Fruit fly (Drosophila melanogaster) whole organism, embryonic: ENCODE measurements around the gene Gbeta76C.

Experiments
- Atf6 ChIP-seq: fragments of 200-800 bp; sonication (Bioruptor generic); IDR thresholded peaks from 2 replicates; pipeline ENCODE4 v1.3.6; 2022; ENCODE audit warnings: missing biosample characterization, missing genetic modification characterization
- B-H1 ChIP-seq: fragments of 200-800 bp; sonication (Bioruptor generic); IDR thresholded peaks from 3 replicates; pipeline ENCODE4 v1.3.6; 2022; ENCODE audit warnings: missing biosample characterization, missing genetic modification characterization
- Bgb ChIP-seq: fragments of 200-800 bp; sonication (Bioruptor generic); IDR thresholded peaks from 2 replicates; pipeline ENCODE4 v1.3.6; 2022; ENCODE audit warnings: missing biosample characterization, missing genetic modification characterization; ENCODE audit not compliant: partially characterized antibody
- CG10543 ChIP-seq: fragments of 200-800 bp; sonication (Bioruptor generic); optimal IDR thresholded peaks from 3 replicates; lab custom pipeline; 2017; ENCODE audit warnings: missing biosample characterization, mild to moderate bottlenecking, missing genetic modification characterization, moderate library complexity
- CG11093 ChIP-seq: fragments of 200-800 bp; sonication (Bioruptor generic); IDR thresholded peaks from 3 replicates; pipeline ENCODE4 v1.3.6; 2022; ENCODE audit warnings: missing biosample characterization, missing genetic modification characterization
- CG12769 ChIP-seq: fragments of 200-800 bp; sonication (Bioruptor generic); optimal IDR thresholded peaks from 2 replicates; lab custom pipeline; 2019; ENCODE audit warnings: missing biosample characterization, mild to moderate bottlenecking, missing genetic modification characterization, moderate library complexity
- CG14965 ChIP-seq: fragments of 200-800 bp; sonication (Bioruptor generic); optimal IDR thresholded peaks from 2 replicates; lab custom pipeline; 2016; ENCODE audit warnings: missing biosample characterization, missing genetic modification characterization, borderline replicate concordance
- CG15073 ChIP-seq: fragments of 200-800 bp; sonication (Bioruptor generic); optimal IDR thresholded peaks from 2 replicates; lab custom pipeline; 2016; ENCODE audit warnings: missing biosample characterization, missing genetic modification characterization
- CG17385 ChIP-seq: fragments of 200-800 bp; sonication (Bioruptor generic); optimal IDR thresholded peaks from 3 replicates; lab custom pipeline; 2018; ENCODE audit warnings: missing biosample characterization, mild to moderate bottlenecking, missing genetic modification characterization
- CG2875 ChIP-seq: fragments of 200-800 bp; sonication (Bioruptor generic); optimal IDR thresholded peaks from 2 replicates; lab custom pipeline; 2017; ENCODE audit warnings: missing biosample characterization, mild to moderate bottlenecking, missing genetic modification characterization, missing genetic modification reagents
- CG2889 ChIP-seq: fragments of 200-800 bp; sonication (Bioruptor generic); IDR thresholded peaks from 3 replicates; pipeline ENCODE4 v1.3.6; 2022; ENCODE audit warnings: missing biosample characterization, missing genetic modification characterization
- CG30403 ChIP-seq: fragments of 200-800 bp; sonication (Bioruptor generic); optimal IDR thresholded peaks from 3 replicates; lab custom pipeline; 2016; ENCODE audit warnings: missing biosample characterization, missing genetic modification characterization
- CG30431 ChIP-seq: fragments of 200-800 bp; sonication (Bioruptor generic); optimal IDR thresholded peaks from 2 replicates; lab custom pipeline; 2017; ENCODE audit warnings: missing biosample characterization, missing genetic modification characterization
- CG32532 ChIP-seq: fragments of 200-800 bp; sonication (Bioruptor generic); IDR thresholded peaks from 2 replicates; pipeline ENCODE4 v1.3.6; 2022; ENCODE audit warnings: missing biosample characterization, missing genetic modification characterization
- CG34376 ChIP-seq: fragments of 200-800 bp; sonication (Bioruptor generic); optimal IDR thresholded peaks from 2 replicates; lab custom pipeline; 2018; ENCODE audit warnings: missing biosample characterization, mild to moderate bottlenecking, missing genetic modification characterization
- CG5180 ChIP-seq: fragments of 200-800 bp; sonication (Bioruptor generic); optimal IDR thresholded peaks from 3 replicates; lab custom pipeline; 2017; ENCODE audit warnings: missing biosample characterization, missing genetic modification characterization, mild to moderate bottlenecking, moderate library complexity, missing genetic modification reagents
- CG7556 ChIP-seq: fragments of 200-800 bp; sonication (Bioruptor generic); optimal IDR thresholded peaks from 2 replicates; lab custom pipeline; 2017; ENCODE audit warnings: missing biosample characterization, mild to moderate bottlenecking, missing genetic modification characterization
- CG8290 ChIP-seq, 3 experiments: fragments of 200-800 bp; sonication (Bioruptor generic); optimal IDR thresholded peaks; 2 replicates each; lab custom pipeline; 2016 to 2019; ENCODE audit warnings: missing biosample characterization in 3 of 3, missing genetic modification characterization in 3 of 3, mild to moderate bottlenecking in 2 of 3, moderate library complexity in 1 of 3
- CG8765 ChIP-seq: fragments of 200-800 bp; sonication (Bioruptor generic); IDR thresholded peaks from 2 replicates; pipeline ENCODE4 v1.3.6; 2022; ENCODE audit warnings: missing biosample characterization, missing genetic modification characterization
- Camta ChIP-seq: fragments of 200-800 bp; sonication (Bioruptor generic); optimal IDR thresholded peaks from 2 replicates; lab custom pipeline; 2016; ENCODE audit warnings: missing biosample characterization, missing genetic modification characterization
- Dbx ChIP-seq: fragments of 200-800 bp; sonication (Bioruptor generic); IDR thresholded peaks from 3 replicates; pipeline ENCODE4 v1.3.6; 2022; ENCODE audit warnings: missing biosample characterization, missing genetic modification characterization
- Drgx ChIP-seq: fragments of 200-800 bp; sonication (Bioruptor generic); IDR thresholded peaks from 2 replicates; pipeline ENCODE4 v1.3.6; 2022; ENCODE audit warnings: missing biosample characterization, missing genetic modification characterization
- ERR ChIP-seq: fragments of 200-800 bp; sonication (Bioruptor generic); optimal IDR thresholded peaks from 2 replicates; lab custom pipeline; 2016; ENCODE audit warnings: missing biosample characterization, missing genetic modification characterization
- HHEX ChIP-seq: fragments of 200-800 bp; sonication (Bioruptor generic); optimal IDR thresholded peaks from 3 replicates; lab custom pipeline; 2017; ENCODE audit warnings: missing biosample characterization, mild to moderate bottlenecking, missing genetic modification characterization, missing genetic modification reagents
- Hr78 ChIP-seq, 2 experiments: fragments of 200-800 bp in 1 of 2; fragments of >200 bp in 1 of 2; sonication (Bioruptor generic) in 1 of 2; optimal IDR thresholded peaks; 2 replicates each; lab custom pipeline; 2017 to 2019; ENCODE audit warnings: missing biosample characterization in 2 of 2, missing genetic modification characterization in 2 of 2, mild to moderate bottlenecking in 1 of 2, moderate library complexity in 1 of 2
- Jarid2 ChIP-seq: fragments of 200-800 bp; sonication (Bioruptor generic); optimal IDR thresholded peaks from 3 replicates; lab custom pipeline; 2017; ENCODE audit warnings: mild to moderate bottlenecking, missing biosample characterization, missing genetic modification reagents, missing genetic modification characterization
- Med ChIP-seq: fragments of 200-800 bp; sonication (Bioruptor generic); peaks from one replicate; lab custom pipeline; 2016; ENCODE audit warnings: missing biosample characterization, missing genetic modification characterization, mild to moderate bottlenecking, inconsistent platforms, moderate library complexity
- NC2β ChIP-seq: fragments of 200-800 bp; sonication (Bioruptor generic); optimal IDR thresholded peaks from 2 replicates; lab custom pipeline; 2016; ENCODE audit warnings: missing biosample characterization, missing genetic modification characterization
- NFAT ChIP-seq: fragments of 200-800 bp; sonication (Bioruptor generic); IDR thresholded peaks from 2 replicates; pipeline ENCODE4 v1.3.6; 2022; ENCODE audit warnings: missing biosample characterization, missing genetic modification characterization
- Sry-δ ChIP-seq: fragments of 200-800 bp; sonication (Bioruptor generic); optimal IDR thresholded peaks from 2 replicates; lab custom pipeline; 2016; ENCODE audit warnings: missing biosample characterization, missing genetic modification characterization
- Trl ChIP-seq, 3 experiments: fragments of >200 bp in 2 of 3; fragments of 200-800 bp in 1 of 3; sonication (Bioruptor generic) in 1 of 3; optimal IDR thresholded peaks; 2 replicates in 1 of 3; 3 replicates in 2 of 3; lab custom pipeline; 2016 to 2017; ENCODE audit warnings: missing biosample characterization in 1 of 3, missing genetic modification characterization in 1 of 3
- chinmo ChIP-seq: fragments of 200-800 bp; sonication (Bioruptor generic); IDR thresholded peaks from 4 replicates; pipeline ENCODE4 v1.3.6; 2022; ENCODE audit warnings: missing biosample characterization, missing genetic modification characterization; ENCODE audit not compliant: partially characterized antibody
- dmrt11E ChIP-seq: fragments of 200-800 bp; sonication (Bioruptor generic); optimal IDR thresholded peaks from 3 replicates; lab custom pipeline; 2018; ENCODE audit warnings: missing biosample characterization, mild to moderate bottlenecking, missing genetic modification characterization, moderate library complexity
- en ChIP-seq: fragments of 200-800 bp; sonication (Bioruptor generic); optimal IDR thresholded peaks from 2 replicates; lab custom pipeline; 2016; ENCODE audit warnings: missing biosample characterization, missing genetic modification characterization
- exex ChIP-seq: fragments of 200-800 bp; sonication (Bioruptor generic); optimal IDR thresholded peaks from 4 replicates; lab custom pipeline; 2018; ENCODE audit warnings: missing biosample characterization, mild to moderate bottlenecking, missing genetic modification characterization, moderate library complexity
- ftz-f1 ChIP-seq: fragments of 200-800 bp; sonication (Bioruptor generic); optimal IDR thresholded peaks from 2 replicates; lab custom pipeline; 2016; ENCODE audit warnings: missing biosample characterization, missing genetic modification characterization
- ham ChIP-seq: fragments of 200-800 bp; sonication (Bioruptor generic); IDR thresholded peaks from 2 replicates; pipeline ENCODE4 v1.3.6; 2022; ENCODE audit warnings: missing biosample characterization, missing genetic modification characterization
- hbn ChIP-seq: fragments of 200-800 bp; sonication (Bioruptor generic); IDR thresholded peaks from 2 replicates; pipeline ENCODE4 v1.3.6; 2022; ENCODE audit warnings: missing biosample characterization, missing genetic modification characterization; ENCODE audit not compliant: partially characterized antibody
- her ChIP-seq: fragments of 200-800 bp; sonication (Bioruptor generic); optimal IDR thresholded peaks from 2 replicates; lab custom pipeline; 2016; ENCODE audit warnings: missing biosample characterization, missing genetic modification characterization
- lmd ChIP-seq: fragments of 200-800 bp; sonication (Bioruptor generic); IDR thresholded peaks from 2 replicates; pipeline ENCODE4 v1.3.6; 2022; ENCODE audit warnings: missing biosample characterization, missing genetic modification characterization
- otp ChIP-seq: fragments of 200-800 bp; sonication (Bioruptor generic); IDR thresholded peaks from 3 replicates; pipeline ENCODE4, ENCODE4 v1.3.6; 2022; ENCODE audit warnings: missing biosample characterization, missing genetic modification characterization
- ro ChIP-seq: fragments of 200-800 bp; sonication (Bioruptor generic); IDR thresholded peaks from 2 replicates; pipeline ENCODE4 v1.3.6; 2022; ENCODE audit warnings: missing biosample characterization, missing genetic modification characterization
- scrt ChIP-seq: fragments of 200-800 bp; sonication (Bioruptor generic); optimal IDR thresholded peaks from 2 replicates; lab custom pipeline; 2018; ENCODE audit warnings: missing biosample characterization, mild to moderate bottlenecking, missing genetic modification characterization, moderate library complexity
- sens ChIP-seq: fragments of 200-800 bp; sonication (Bioruptor generic); peaks from one replicate; lab custom pipeline; 2016; ENCODE audit warnings: missing biosample characterization, missing genetic modification characterization
- slbo ChIP-seq: fragments of 200-800 bp; sonication (Bioruptor generic); IDR thresholded peaks from 2 replicates; pipeline ENCODE4 v1.3.6; 2022; ENCODE audit warnings: missing biosample characterization, missing genetic modification characterization
- stwl ChIP-seq: fragments of 200-800 bp; sonication (Bioruptor generic); optimal IDR thresholded peaks from 3 replicates; lab custom pipeline; 2018; ENCODE audit warnings: missing biosample characterization, mild to moderate bottlenecking, missing genetic modification characterization, moderate library complexity
- sug ChIP-seq: fragments of 200-800 bp; optimal IDR thresholded peaks from 2 replicates; lab custom pipeline; 2019; ENCODE audit warnings: missing biosample characterization, mild to moderate bottlenecking, missing genetic modification characterization, moderate library complexity
- trh ChIP-seq: fragments of 200-800 bp; sonication (Bioruptor generic); optimal IDR thresholded peaks from 2 replicates; lab custom pipeline; 2016; ENCODE audit warnings: missing biosample characterization, missing genetic modification characterization
- tup ChIP-seq: fragments of 200-800 bp; sonication (Bioruptor generic); optimal IDR thresholded peaks from 2 replicates; lab custom pipeline; 2016; ENCODE audit warnings: missing biosample characterization, mild to moderate bottlenecking, missing genetic modification characterization, moderate library complexity

Gbeta76C gene

dm6 chr3L:19649374-19649948 is 38.0 kb upstream of the Gbeta76C start, which contains the start of gene Oat:
Gene Oat, minus strand, starts transcription at chr3L:19649851.
- TF ChIP-seq ro (no peak), ftz-f1 (GFP tag; lab: Kevin White, UChicago) (peak; percentile 87), lmd (no peak), sens (GFP tag; lab: Kevin White, UChicago) (peak; percentile 39), ham (GFP tag; lab: Robert Waterston, UW) (no peak), slbo (GFP tag; lab: Robert Waterston, UW) (no peak), CG10543 (peak; percentile 37), sug (tag; lab: Kevin White, UChicago) (peak; percentile 79), Dbx (GFP tag; lab: Robert Waterston, UW) (peak; percentile 37; the same call in 1 of the 3 replicates), Jarid2 (GFP tag; lab: Kevin White, UChicago) (peak; percentile 46), B-H1 (GFP tag; lab: Robert Waterston, UW) (no peak), en (GFP tag; lab: Kevin White, UChicago) (no peak), NC2β (GFP tag; lab: Kevin White, UChicago) (no peak), ERR (GFP tag; lab: Kevin White, UChicago) (peak; percentile 43), Bgb (GFP tag; lab: Robert Waterston, UW) (0 out of 2 replicates have a peak, but pooled peaks have one; percentile 8), chinmo (GFP tag; lab: Robert Waterston, UW) (0 out of 4 replicates have a peak, but pooled peaks have one; percentile 29), CG8765 (GFP tag; lab: Robert Waterston, UW) (peak; percentile 53; the same call in 1 of the 2 replicates), scrt (GFP tag; lab: Kevin White, UChicago) (no peak), Med (GFP tag; lab: Kevin White, UChicago) (peak; percentile 77), CG5180 (GFP tag; lab: Kevin White, UChicago) (peak; percentile 88), CG32532 (0 out of 2 replicates have a peak, but pooled peaks have one; percentile 12), Atf6 (GFP tag; lab: Robert Waterston, UW) (peak; percentile 31; the same call in 1 of the 2 replicates), CG12769 (tag; lab: Kevin White, UChicago) (peak; percentile 55), CG34376 (GFP tag; lab: Kevin White, UChicago) (peak; percentile 50), dmrt11E (tag; lab: Kevin White, UChicago) (no peak), NFAT (GFP tag; lab: Robert Waterston, UW) (peak; percentile 47; the same call in 1 of the 2 replicates), Trl (optimal IDR thresholded peaks at IDR 0.05; lab: Kevin White, UChicago) (peak in 1 of 2 experiments; percentile 49), Trl (GFP tag; optimal IDR thresholded peaks at IDR 0.05; lab: Kevin White, UChicago) (no peak), otp (GFP tag; lab: Robert Waterston, UW) (0 out of 3 replicates have a peak, but pooled peaks have one; percentile 4), Hr78 (GFP tag; optimal IDR thresholded peaks at IDR 0.05; lab: Kevin White, UChicago) (peak in 1 of 2 experiments; percentile 68), CG8290 (GFP tag; optimal IDR thresholded peaks at IDR 0.05; lab: Kevin White, UChicago) (no peak), CG8290 (tag; optimal IDR thresholded peaks at IDR 0.05; lab: Kevin White, UChicago) (no peak), CG15073 (no peak), CG30431 (GFP tag; lab: Kevin White, UChicago) (no peak)

dm6 chr3L:19650121-19650520 is 37.3 kb upstream of the Gbeta76C start:
- no peak for TF ChIP-seq Drgx (GFP tag; lab: Robert Waterston, UW)
- TF ChIP-seq CG2889 (GFP tag; lab: Robert Waterston, UW), result no peak
- no peak for TF ChIP-seq Sry-δ (GFP tag; lab: Kevin White, UChicago)
- no peak for TF ChIP-seq hbn (GFP tag; lab: Robert Waterston, UW)
- no peak for TF ChIP-seq NC2β (GFP tag; lab: Kevin White, UChicago)
- no peak for TF ChIP-seq CG14965
- no peak for TF ChIP-seq CG7556 (GFP tag; lab: Kevin White, UChicago)
- TF ChIP-seq trh (GFP tag; lab: Kevin White, UChicago), result no peak
- no peak for TF ChIP-seq CG17385
- no peak for TF ChIP-seq Camta (GFP tag; lab: Kevin White, UChicago)
- TF ChIP-seq CG2875, result no peak
- no peak for TF ChIP-seq CG11093 (GFP tag; lab: Robert Waterston, UW)
- no peak for TF ChIP-seq Jarid2 (GFP tag; lab: Kevin White, UChicago)
- TF ChIP-seq exex (tag; lab: Kevin White, UChicago), result no peak
- no peak for TF ChIP-seq CG30403 (GFP tag; lab: Kevin White, UChicago)
- no peak for TF ChIP-seq stwl (tag; lab: Kevin White, UChicago)
- TF ChIP-seq HHEX, result no peak
- TF ChIP-seq tup (GFP tag; lab: Kevin White, UChicago), result no peak
- no peak for TF ChIP-seq her (GFP tag; lab: Kevin White, UChicago)
